Worm (Caenorhabditis elegans) whole organism, late embryonic: ENCODE results near the gene F19F10.14.

Experiments used
- C08G9.2 ChIP-seq: sonication (generic microtip); optimal IDR thresholded peaks from 2 replicates; lab custom pipeline; 2016; ENCODE audit warnings: mild to moderate bottlenecking, missing genetic modification characterization, moderate library complexity, missing compliant biosample characterization
- F13H6.1 ChIP-seq: sonication (generic microtip); optimal IDR thresholded peaks from 2 replicates; lab custom pipeline; 2016; ENCODE audit warnings: missing genetic modification characterization, missing compliant biosample characterization
- K09A11.1 ChIP-seq: sonication (generic microtip); optimal IDR thresholded peaks from 2 replicates; lab custom pipeline; 2017; ENCODE audit warnings: antibody characterized with exemption, mild to moderate bottlenecking, missing genetic modification characterization, missing compliant biosample characterization; ENCODE audit not compliant: insufficient read depth
- T23F11.4 ChIP-seq: fragments of 200-800 bp; sonication (Bioruptor generic); optimal IDR thresholded peaks from 2 replicates; lab custom pipeline; 2018; ENCODE audit warnings: mild to moderate bottlenecking, missing genetic modification characterization, missing compliant biosample characterization
- Y22D7AL.16 ChIP-seq: sonication (generic microtip); optimal IDR thresholded peaks from 2 replicates; lab custom pipeline; 2016; ENCODE audit warnings: missing genetic modification characterization, missing compliant biosample characterization
- ama-1 ChIP-seq: fragments of 150-350 bp; optimal IDR thresholded peaks from 2 replicates; lab custom pipeline; 2014
- ceh-19 ChIP-seq: fragments of 200-800 bp; sonication (Bioruptor generic); optimal IDR thresholded peaks from 2 replicates; lab custom pipeline; 2018; ENCODE audit warnings: mild to moderate bottlenecking, missing genetic modification characterization, missing compliant biosample characterization
- ceh-2 ChIP-seq: sonication (generic microtip); optimal IDR thresholded peaks from 2 replicates; lab custom pipeline; 2016; ENCODE audit warnings: missing genotype, missing genetic modification characterization, missing compliant biosample characterization
- ceh-24 ChIP-seq: sonication (generic microtip); optimal IDR thresholded peaks from 2 replicates; lab custom pipeline; 2016; ENCODE audit warnings: mild to moderate bottlenecking, missing genetic modification characterization, missing compliant biosample characterization
- ceh-30 ChIP-seq: fragments of 150-350 bp; optimal IDR thresholded peaks from 2 replicates; lab custom pipeline; 2014; ENCODE audit warnings: missing biosample characterization, missing genetic modification characterization
- ceh-31 ChIP-seq: sonication (generic microtip); optimal IDR thresholded peaks from 2 replicates; lab custom pipeline; 2016; ENCODE audit warnings: missing genetic modification characterization, missing compliant biosample characterization
- ceh-9 ChIP-seq: sonication (generic microtip); optimal IDR thresholded peaks from 2 replicates; lab custom pipeline; 2016; ENCODE audit warnings: mild to moderate bottlenecking, missing genetic modification characterization, inconsistent platforms, missing compliant biosample characterization
- che-1 ChIP-seq: sonication (generic microtip); optimal IDR thresholded peaks from 2 replicates; lab custom pipeline; 2016; ENCODE audit warnings: mild to moderate bottlenecking, missing genetic modification characterization, missing compliant biosample characterization
- dmd-4 ChIP-seq: sonication (generic microtip); optimal IDR thresholded peaks from 2 replicates; lab custom pipeline; 2016; ENCODE audit warnings: borderline replicate concordance, missing genetic modification characterization, missing compliant biosample characterization
- elt-2 ChIP-seq: sonication (generic microtip); optimal IDR thresholded peaks from 2 replicates; lab custom pipeline; 2016; ENCODE audit warnings: missing genetic modification reagents, missing genetic modification characterization, missing compliant biosample characterization
- ets-4 ChIP-seq: sonication (generic microtip); optimal IDR thresholded peaks from 2 replicates; lab custom pipeline; 2016; ENCODE audit warnings: missing genetic modification characterization, missing compliant biosample characterization
- eyg-1 ChIP-seq: sonication (generic microtip); optimal IDR thresholded peaks from 2 replicates; lab custom pipeline; 2016; ENCODE audit warnings: missing genotype, missing genetic modification characterization, missing compliant biosample characterization
- fax-1 ChIP-seq: sonication (generic microtip); optimal IDR thresholded peaks from 2 replicates; lab custom pipeline; 2016; ENCODE audit warnings: missing genotype, missing genetic modification characterization, missing compliant biosample characterization
- fkh-10 ChIP-seq: fragments of 150-350 bp; optimal IDR thresholded peaks from 2 replicates; lab custom pipeline; 2014; ENCODE audit warnings: missing biosample characterization, missing genetic modification reagents, missing genetic modification characterization
- gmeb-2 ChIP-seq: sonication (generic microtip); optimal IDR thresholded peaks from 2 replicates; lab custom pipeline; 2016; ENCODE audit warnings: missing genetic modification characterization, inconsistent platforms, missing compliant biosample characterization
- hlh-15 ChIP-seq: sonication (generic microtip); optimal IDR thresholded peaks from 2 replicates; lab custom pipeline; 2016; ENCODE audit warnings: missing genetic modification characterization, missing compliant biosample characterization
- hlh-6 ChIP-seq: sonication (generic microtip); optimal IDR thresholded peaks from 2 replicates; lab custom pipeline; 2016; ENCODE audit warnings: missing genotype, missing genetic modification characterization, missing compliant biosample characterization
- hlh-8 ChIP-seq: sonication (generic microtip); optimal IDR thresholded peaks from 2 replicates; lab custom pipeline; 2016; ENCODE audit warnings: missing genotype, missing genetic modification characterization, missing compliant biosample characterization
- mec-3 ChIP-seq: sonication (generic microtip); optimal IDR thresholded peaks from 2 replicates; lab custom pipeline; 2016; ENCODE audit warnings: borderline replicate concordance, missing genetic modification characterization, missing compliant biosample characterization
- nfya-1 ChIP-seq: sonication (generic microtip); optimal IDR thresholded peaks from 2 replicates; lab custom pipeline; 2017; ENCODE audit warnings: missing genetic modification characterization, mild to moderate bottlenecking, missing compliant biosample characterization, antibody characterized with exemption, moderate library complexity
- nhr-232 ChIP-seq: sonication (generic microtip); optimal IDR thresholded peaks from 2 replicates; lab custom pipeline; 2016; ENCODE audit warnings: missing genetic modification characterization, missing compliant biosample characterization
- npax-4 ChIP-seq: sonication (generic microtip); optimal IDR thresholded peaks from 2 replicates; lab custom pipeline; 2016; ENCODE audit warnings: missing genetic modification characterization, missing compliant biosample characterization
- pag-3 ChIP-seq: sonication (generic microtip); optimal IDR thresholded peaks from 2 replicates; lab custom pipeline; 2016; ENCODE audit warnings: missing compliant biosample characterization, missing genetic modification characterization, borderline replicate concordance
- pha-2 ChIP-seq: sonication (generic microtip); optimal IDR thresholded peaks from 2 replicates; lab custom pipeline; 2017; ENCODE audit warnings: mild to moderate bottlenecking, missing genetic modification characterization, missing compliant biosample characterization
- pha-4 ChIP-seq: fragments of 150-350 bp; optimal IDR thresholded peaks from 2 replicates; lab custom pipeline; 2018; ENCODE audit warnings: missing biosample characterization, missing genetic modification reagents, missing genetic modification characterization
- ref-2 ChIP-seq: sonication (generic microtip); optimal IDR thresholded peaks from 2 replicates; lab custom pipeline; 2016; ENCODE audit warnings: missing genetic modification characterization, missing compliant biosample characterization
- rnt-1 ChIP-seq: sonication (generic microtip); optimal IDR thresholded peaks from 2 replicates; lab custom pipeline; 2016; ENCODE audit warnings: missing genetic modification characterization, missing compliant biosample characterization
- sox-2 ChIP-seq: fragments of 200-800 bp; sonication (Bioruptor generic); IDR thresholded peaks from 2 replicates; pipeline ENCODE4 v1.3.6; 2022; ENCODE audit warnings: missing genetic modification reagents, missing genetic modification characterization, missing compliant biosample characterization
- sox-4 ChIP-seq: sonication (generic microtip); optimal IDR thresholded peaks from 2 replicates; lab custom pipeline; 2017; ENCODE audit warnings: mild to moderate bottlenecking, missing genetic modification characterization, inconsistent platforms, missing compliant biosample characterization
- syd-9 ChIP-seq: sonication (generic microtip); optimal IDR thresholded peaks from 2 replicates; lab custom pipeline; 2016; ENCODE audit warnings: mild to moderate bottlenecking, missing genetic modification characterization, moderate library complexity, missing compliant biosample characterization
- ttx-3 ChIP-seq: sonication (generic microtip); optimal IDR thresholded peaks from 2 replicates; lab custom pipeline; 2016; ENCODE audit warnings: missing genetic modification reagents, missing genetic modification characterization, missing compliant biosample characterization
- unc-42 ChIP-seq: sonication (generic microtip); optimal IDR thresholded peaks from 2 replicates; lab custom pipeline; 2016; ENCODE audit warnings: missing genotype, missing genetic modification characterization, missing compliant biosample characterization
- unc-86 ChIP-seq: sonication (generic microtip); optimal IDR thresholded peaks from 2 replicates; lab custom pipeline; 2016; ENCODE audit warnings: missing genetic modification characterization, missing compliant biosample characterization

The F19F10.14 gene

ce11 chrV:7538018-7538417 lies 32.8 kb downstream of the F19F10.14 start, which contains the start of gene C54F6.12:
C54F6.12 (minus strand) TSS chrV:7538118.
- TF ChIP-seq ceh-2 (tag; lab: Kevin White, UChicago) (no peak), unc-42 (no peak), ttx-3 (no peak), npax-4 (no peak), K09A11.1 (tag; lab: Kevin White, UChicago) (no peak), pag-3 (tag; lab: Kevin White, UChicago) (no peak), elt-2 (tag; lab: Kevin White, UChicago) (no peak), ama-1 (lab: Kevin White, UChicago) (no peak), nhr-232 (tag; lab: Kevin White, UChicago) (no peak), ceh-9 (tag; lab: Kevin White, UChicago) (no peak), ceh-19 (GFP tag; lab: Kevin White, UChicago) (no peak), ceh-30 (no peak), eyg-1 (tag; lab: Kevin White, UChicago) (no peak), fax-1 (no peak), hlh-15 (no peak), hlh-8 (tag; lab: Kevin White, UChicago) (no peak), hlh-6 (tag; lab: Kevin White, UChicago) (no peak), sox-4 (tag; lab: Kevin White, UChicago) (no peak)

ce11 chrV:7532947-7533346 lies 37.9 kb downstream of the F19F10.14 start, which contains the start of gene C54F6.3:
C54F6.3 (plus strand) TSS chrV:7533247.
- TF ChIP-seq pha-2 (tag; lab: Kevin White, UChicago): no peak
- no peak for TF ChIP-seq che-1
- TF ChIP-seq ref-2: no peak
- TF ChIP-seq nfya-1 (tag; lab: Kevin White, UChicago): no peak
- TF ChIP-seq sox-2 (GFP tag; lab: Robert Waterston, UW): no peak
- no peak for TF ChIP-seq dmd-4 (tag; lab: Kevin White, UChicago)
- TF ChIP-seq fax-1: no peak
- TF ChIP-seq ceh-2 (tag; lab: Kevin White, UChicago): no peak
- no peak for TF ChIP-seq ama-1 (lab: Kevin White, UChicago)
- no peak for TF ChIP-seq F13H6.1 (tag; lab: Kevin White, UChicago)
- TF ChIP-seq ceh-31 (tag; lab: Kevin White, UChicago): no peak
- TF ChIP-seq ttx-3: no peak
- TF ChIP-seq fkh-10 (GFP tag; lab: Kevin White, UChicago): no peak
- TF ChIP-seq mec-3 (tag; lab: Kevin White, UChicago): no peak
- TF ChIP-seq ceh-24: no peak

ce11 chrV:7529840-7530239 lies 41.0 kb downstream of the F19F10.14 start, which contains the start of gene swt-2:
swt-2 (plus strand) TSS chrV:7530140.
- TF ChIP-seq unc-86 (tag; lab: Kevin White, UChicago) (no peak), ceh-2 (tag; lab: Kevin White, UChicago) (no peak), eyg-1 (tag; lab: Kevin White, UChicago) (no peak), C08G9.2 (tag; lab: Kevin White, UChicago) (no peak), hlh-15 (no peak), ama-1 (lab: Kevin White, UChicago) (no peak), hlh-8 (tag; lab: Kevin White, UChicago) (no peak), nhr-232 (tag; lab: Kevin White, UChicago) (no peak), hlh-6 (tag; lab: Kevin White, UChicago) (no peak), ets-4 (no peak), rnt-1 (tag; lab: Kevin White, UChicago) (no peak), Y22D7AL.16 (tag; lab: Kevin White, UChicago) (no peak), gmeb-2 (tag; lab: Kevin White, UChicago) (no peak), T23F11.4 (GFP tag; lab: Kevin White, UChicago) (no peak)

- TF ChIP-seq hlh-15: no peak
- no peak for TF ChIP-seq fax-1
- TF ChIP-seq C08G9.2 (tag; lab: Kevin White, UChicago): no peak
- TF ChIP-seq syd-9: no peak
- no peak for TF ChIP-seq eyg-1 (tag; lab: Kevin White, UChicago)
- TF ChIP-seq ceh-9 (tag; lab: Kevin White, UChicago): no peak
- TF ChIP-seq pha-4 (tag; lab: Kevin White, UChicago): no peak
Observed at ce11 chrV:7528816-7529215, 42.0 kb downstream of the F19F10.14 start, which contains the start of gene C54F6.5. C54F6.5 (plus strand) TSS chrV:7529116.
